Fruit fly (Drosophila melanogaster) whole organism, prepupa: ENCODE data around the gene CG43736.

Experiments
- Blimp-1 ChIP-seq: fragments of 200-800 bp; sonication (Bioruptor generic); optimal IDR thresholded peaks from 3 replicates; lab custom pipeline; 2017; ENCODE audit warnings: missing biosample characterization, missing genetic modification characterization, mild to moderate bottlenecking, moderate library complexity, missing genetic modification reagents
- CG10669 ChIP-seq: fragments of 200-800 bp; sonication (Bioruptor generic); optimal IDR thresholded peaks from 3 replicates; lab custom pipeline; 2018; ENCODE audit warnings: missing biosample characterization, mild to moderate bottlenecking, missing genetic modification characterization, moderate library complexity
- CG11294 ChIP-seq: fragments of 200-800 bp; sonication (Bioruptor generic); IDR thresholded peaks from 2 replicates; pipeline ENCODE4 v1.3.6; 2022; ENCODE audit warnings: missing biosample characterization, missing genetic modification characterization
- CG11762 ChIP-seq: fragments of 200-800 bp; sonication (Bioruptor generic); optimal IDR thresholded peaks from 3 replicates; lab custom pipeline; 2016; ENCODE audit warnings: missing biosample characterization, missing genetic modification characterization; ENCODE audit not compliant: insufficient read depth
- CG1621 ChIP-seq: fragments of 200-800 bp; sonication (Bioruptor generic); optimal IDR thresholded peaks from 3 replicates; lab custom pipeline; 2018; ENCODE audit warnings: missing biosample characterization, mild to moderate bottlenecking, missing genetic modification characterization
- CG16779 ChIP-seq: fragments of 200-800 bp; sonication (Bioruptor generic); optimal IDR thresholded peaks from 3 replicates; lab custom pipeline; 2017; ENCODE audit warnings: missing biosample characterization, mild to moderate bottlenecking, missing genetic modification characterization
- CG3032 ChIP-seq: fragments of 200-800 bp; optimal IDR thresholded peaks from 2 replicates; lab custom pipeline; 2019; ENCODE audit warnings: missing biosample characterization, mild to moderate bottlenecking, missing genetic modification characterization, moderate library complexity
- CG31627 ChIP-seq: fragments of 200-800 bp; sonication (Bioruptor generic); optimal IDR thresholded peaks from 3 replicates; lab custom pipeline; 2016; ENCODE audit warnings: missing biosample characterization, missing genetic modification characterization
- CG34406 ChIP-seq: fragments of 200-800 bp; sonication (Bioruptor generic); optimal IDR thresholded peaks from 3 replicates; lab custom pipeline; 2016; ENCODE audit warnings: missing biosample characterization, missing genetic modification characterization
- CG3919 ChIP-seq: fragments of 200-800 bp; sonication (Bioruptor generic); optimal IDR thresholded peaks from 3 replicates; lab custom pipeline; 2016; ENCODE audit warnings: missing biosample characterization, missing genetic modification characterization
- CG4318 ChIP-seq: fragments of 200-800 bp; sonication (Bioruptor generic); optimal IDR thresholded peaks from 3 replicates; lab custom pipeline; 2017; ENCODE audit warnings: missing biosample characterization, mild to moderate bottlenecking, missing genetic modification characterization
- CG6163 ChIP-seq: fragments of 200-800 bp; sonication (Bioruptor generic); IDR thresholded peaks from 3 replicates; pipeline ENCODE4 v1.3.6; 2022; ENCODE audit warnings: missing biosample characterization, missing genetic modification characterization
- CG6276 ChIP-seq: fragments of 200-800 bp; sonication (Bioruptor generic); optimal IDR thresholded peaks from 2 replicates; lab custom pipeline; 2017; ENCODE audit warnings: missing biosample characterization, mild to moderate bottlenecking, missing genetic modification characterization
- CG6792 ChIP-seq: fragments of 200-800 bp; sonication (Bioruptor generic); optimal IDR thresholded peaks from 3 replicates; lab custom pipeline; 2016; ENCODE audit warnings: missing biosample characterization, missing genetic modification characterization
- CG6808 ChIP-seq: fragments of 200-800 bp; sonication (Bioruptor generic); optimal IDR thresholded peaks from 3 replicates; lab custom pipeline; 2017; ENCODE audit warnings: missing biosample characterization, missing genetic modification characterization, mild to moderate bottlenecking, moderate library complexity, missing genetic modification reagents
- CG6854 ChIP-seq: fragments of 200-800 bp; sonication (Bioruptor generic); optimal IDR thresholded peaks from 2 replicates; lab custom pipeline; 2017; ENCODE audit warnings: missing biosample characterization, mild to moderate bottlenecking, missing genetic modification characterization
- CG7368 ChIP-seq: fragments of 200-800 bp; sonication (Bioruptor generic); optimal IDR thresholded peaks from 3 replicates; lab custom pipeline; 2016; ENCODE audit warnings: missing biosample characterization, missing genetic modification characterization
- CG8119 ChIP-seq: fragments of 200-800 bp; sonication (Bioruptor generic); IDR thresholded peaks from 3 replicates; pipeline ENCODE4 v1.3.6; 2022; ENCODE audit warnings: missing biosample characterization, missing genetic modification characterization
- CG8319 ChIP-seq: fragments of 200-800 bp; sonication (Bioruptor generic); optimal IDR thresholded peaks from 3 replicates; lab custom pipeline; 2016; ENCODE audit warnings: missing biosample characterization, missing genetic modification characterization
- CG8632 ChIP-seq: fragments of 200-800 bp; sonication (Bioruptor generic); optimal IDR thresholded peaks from 3 replicates; lab custom pipeline; 2016; ENCODE audit warnings: missing biosample characterization, missing genetic modification characterization
- Eip75B ChIP-seq: fragments of 200-800 bp; sonication (Bioruptor generic); optimal IDR thresholded peaks from 3 replicates; lab custom pipeline; 2016; ENCODE audit warnings: missing biosample characterization, missing genetic modification characterization
- Eip78C ChIP-seq: fragments of 200-800 bp; sonication (Bioruptor generic); peaks from one replicate; lab custom pipeline; 2016; ENCODE audit warnings: missing biosample characterization, missing genetic modification characterization
- Eip93F ChIP-seq: fragments of 200-800 bp; sonication (Bioruptor generic); optimal IDR thresholded peaks from 2 replicates; lab custom pipeline; 2016; ENCODE audit warnings: missing biosample characterization, mild to moderate bottlenecking, missing genetic modification characterization
- Ets21C ChIP-seq: fragments of 200-800 bp; sonication (Bioruptor generic); optimal IDR thresholded peaks from 3 replicates; lab custom pipeline; 2016; ENCODE audit warnings: missing biosample characterization, missing genetic modification characterization
- Gug ChIP-seq: fragments of 200-800 bp; sonication (Bioruptor generic); IDR thresholded peaks from 2 replicates; pipeline ENCODE4 v1.3.6; 2022; ENCODE audit warnings: missing biosample characterization, missing genetic modification characterization
- Hr38 ChIP-seq: sonication (Bioruptor generic); optimal IDR thresholded peaks from 2 replicates; lab custom pipeline; 2016; ENCODE audit warnings: missing biosample characterization, missing genetic modification characterization
- Lpt ChIP-seq: fragments of 200-800 bp; sonication (Bioruptor generic); optimal IDR thresholded peaks from 3 replicates; lab custom pipeline; 2016; ENCODE audit warnings: missing biosample characterization, missing genetic modification characterization
- Met ChIP-seq: fragments of 200-800 bp; sonication (Bioruptor generic); optimal IDR thresholded peaks from 3 replicates; lab custom pipeline; 2016; ENCODE audit warnings: missing biosample characterization, missing genetic modification characterization
- OdsH ChIP-seq: fragments of 200-800 bp; sonication (Bioruptor generic); optimal IDR thresholded peaks from 3 replicates; lab custom pipeline; 2016; ENCODE audit warnings: missing biosample characterization, missing genetic modification characterization
- Sox14 ChIP-seq: fragments of 200-800 bp; sonication (Bioruptor generic); optimal IDR thresholded peaks from 3 replicates; lab custom pipeline; 2016; ENCODE audit warnings: missing biosample characterization, missing genetic modification characterization
- Sox15 ChIP-seq: fragments of 200-800 bp; sonication (Bioruptor generic); optimal IDR thresholded peaks from 3 replicates; lab custom pipeline; 2016; ENCODE audit warnings: missing biosample characterization, missing genetic modification characterization
- achi ChIP-seq: fragments of 200-800 bp; sonication (Bioruptor generic); optimal IDR thresholded peaks from 3 replicates; lab custom pipeline; 2016; ENCODE audit warnings: missing biosample characterization, missing genetic modification characterization
- cyc ChIP-seq: fragments of 200-800 bp; sonication (Bioruptor generic); optimal IDR thresholded peaks from 3 replicates; lab custom pipeline; 2016; ENCODE audit warnings: missing biosample characterization, missing genetic modification characterization
- dsx ChIP-seq: fragments of 200-800 bp; optimal IDR thresholded peaks from 3 replicates; lab custom pipeline; 2019; ENCODE audit warnings: missing biosample characterization, mild to moderate bottlenecking, missing genetic modification characterization, moderate library complexity; ENCODE audit not compliant: poor library complexity, severe bottlenecking
- eg ChIP-seq: fragments of 200-800 bp; sonication (Bioruptor generic); IDR thresholded peaks from 3 replicates; pipeline ENCODE4 v1.3.6; 2022; ENCODE audit warnings: missing biosample characterization, missing genetic modification characterization
- esn ChIP-seq: fragments of 200-800 bp; sonication (Bioruptor generic); optimal IDR thresholded peaks from 2 replicates; lab custom pipeline; 2016; ENCODE audit warnings: missing biosample characterization, mild to moderate bottlenecking, missing genetic modification characterization, moderate library complexity
- fd85E ChIP-seq: fragments of 200-800 bp; sonication (Bioruptor generic); optimal IDR thresholded peaks from 3 replicates; lab custom pipeline; 2016; ENCODE audit warnings: missing biosample characterization, missing genetic modification characterization
- lz ChIP-seq: fragments of 200-800 bp; sonication (Bioruptor generic); optimal IDR thresholded peaks from 3 replicates; lab custom pipeline; 2016; ENCODE audit warnings: missing biosample characterization, missing genetic modification characterization
- net ChIP-seq: fragments of 200-800 bp; sonication (Bioruptor generic); optimal IDR thresholded peaks from 3 replicates; lab custom pipeline; 2016; ENCODE audit warnings: missing biosample characterization, missing genetic modification characterization
- pdm3 ChIP-seq: fragments of 200-800 bp; sonication (Bioruptor generic); optimal IDR thresholded peaks from 3 replicates; lab custom pipeline; 2016; ENCODE audit warnings: missing biosample characterization, missing genetic modification characterization
- salr ChIP-seq, 2 experiments: fragments of 200-800 bp; sonication (Bioruptor generic); optimal IDR thresholded peaks; 3 replicates each; lab custom pipeline; 2016 to 2018; ENCODE audit warnings: missing biosample characterization in 2 of 2, missing genetic modification characterization in 2 of 2, mild to moderate bottlenecking in 1 of 2
- ss ChIP-seq, 2 experiments: fragments of 200-800 bp; sonication (Bioruptor generic); optimal IDR thresholded peaks; 2 replicates in 1 of 2; 3 replicates in 1 of 2; lab custom pipeline; 2017 to 2018; ENCODE audit warnings: mild to moderate bottlenecking in 2 of 2, missing biosample characterization in 2 of 2, missing genetic modification characterization in 2 of 2, moderate library complexity in 1 of 2
- svp ChIP-seq: fragments of 200-800 bp; sonication (Bioruptor generic); peaks from one replicate; lab custom pipeline; 2016; ENCODE audit warnings: missing biosample characterization, missing genetic modification characterization
- topi ChIP-seq: fragments of 200-800 bp; sonication (Bioruptor generic); optimal IDR thresholded peaks from 3 replicates; lab custom pipeline; 2016; ENCODE audit warnings: missing biosample characterization, missing genetic modification characterization
- vri ChIP-seq: fragments of 200-800 bp; sonication (Bioruptor generic); optimal IDR thresholded peaks from 3 replicates; lab custom pipeline; 2016; ENCODE audit warnings: missing biosample characterization, mild to moderate bottlenecking, missing genetic modification characterization

CG43736 gene

dm6 chrX:6843841-6844440 is 19.7 kb upstream of the CG43736 start, which contains the start of the genes CG14435 and Tmf (continued):
- TF ChIP-seq CG1621 (peak; percentile 20), ss (GFP tag; optimal IDR thresholded peaks at IDR 0.05; lab: Kevin White, UChicago) (peak; percentile 35 to 54), Hr38 (GFP tag; lab: Kevin White, UChicago) (no peak), dsx (peak; percentile 69), achi (GFP tag; lab: Kevin White, UChicago) (peak; percentile 75), CG3919 (GFP tag; lab: Kevin White, UChicago) (peak; percentile 70), CG8119 (GFP tag; lab: Robert Waterston, UW) (peak; percentile 77), Eip78C (GFP tag; lab: Kevin White, UChicago) (peak; percentile 90), CG6854 (GFP tag; lab: Kevin White, UChicago) (peak; percentile 14), CG6276 (GFP tag; lab: Kevin White, UChicago) (no peak), esn (GFP tag; lab: Kevin White, UChicago) (peak; percentile 83), pdm3 (peak; percentile 79)
- TF ChIP-seq, all 60 proteins: peak for 54

- TF ChIP-seq CG3032 (peak; percentile 83), topi (peak; percentile 87), cyc (peak; percentile 83), Eip75B (GFP tag; lab: Kevin White, UChicago) (peak; percentile 83), ss (GFP tag; optimal IDR thresholded peaks at IDR 0.05; lab: Kevin White, UChicago) (peak; percentile 65 to 79), svp (peak; percentile 92), fd85E (GFP tag; lab: Kevin White, UChicago) (peak; percentile 34), CG8632 (GFP tag; lab: Kevin White, UChicago) (peak; percentile 66), CG16779 (tag; lab: Kevin White, UChicago) (peak; percentile 59), Met (GFP tag; lab: Kevin White, UChicago) (peak; percentile 87), CG6163 (GFP tag; lab: Robert Waterston, UW) (peak; percentile 86), CG7368 (GFP tag; lab: Kevin White, UChicago) (peak; percentile 60), Lpt (GFP tag; lab: Kevin White, UChicago) (peak; percentile 74), lz (GFP tag; lab: Kevin White, UChicago) (peak; percentile 89), achi (GFP tag; lab: Kevin White, UChicago) (peak; percentile 83), eg (GFP tag; lab: Robert Waterston, UW) (peak; percentile 90), dsx (peak; percentile 78), Eip93F (GFP tag; lab: Kevin White, UChicago) (peak; percentile 57), CG34406 (GFP tag; lab: Kevin White, UChicago) (peak; percentile 82), CG6808 (GFP tag; lab: Kevin White, UChicago) (peak; percentile 76), CG6276 (GFP tag; lab: Kevin White, UChicago) (peak; percentile 88), Hr38 (GFP tag; lab: Kevin White, UChicago) (no peak), OdsH (GFP tag; lab: Kevin White, UChicago) (peak; percentile 87), CG8119 (GFP tag; lab: Robert Waterston, UW) (peak; percentile 82), CG11762 (GFP tag; lab: Kevin White, UChicago) (peak; percentile 67), CG31627 (GFP tag; lab: Kevin White, UChicago) (peak; percentile 88), pdm3 (peak; percentile 88), CG4318 (GFP tag; lab: Kevin White, UChicago) (peak; percentile 70), Sox14 (peak; percentile 91), CG8319 (GFP tag; lab: Kevin White, UChicago) (peak; percentile 72), CG3919 (GFP tag; lab: Kevin White, UChicago) (peak; percentile 82), Gug (GFP tag; lab: Robert Waterston, UW) (peak; percentile 79), CG10669 (GFP tag; lab: Kevin White, UChicago) (peak; percentile 75), CG6792 (GFP tag; lab: Kevin White, UChicago) (peak; percentile 80), Blimp-1 (peak; percentile 39), salr (GFP tag; optimal IDR thresholded peaks at IDR 0.05; lab: Kevin White, UChicago) (peak; percentile 53 to 81), net (GFP tag; lab: Kevin White, UChicago) (peak; percentile 83), Ets21C (GFP tag; lab: Kevin White, UChicago) (peak; percentile 77), Sox15 (peak; percentile 74), CG1621 (peak; percentile 51), vri (GFP tag; lab: Kevin White, UChicago) (peak; percentile 80), CG6854 (GFP tag; lab: Kevin White, UChicago) (peak; percentile 67), CG11294 (peak; percentile 69)
Observed at dm6 chrX:6849178-6849956, 14.3 kb upstream of the CG43736 start, which contains the start of the genes Cht11 and CG4558. TSS of gene Cht11 (minus strand) at chrX:6849517. TSS of gene CG4558 (plus strand) at chrX:6849770.
